Worm (Caenorhabditis elegans): ENCODE measurements around the gene Y57G11C.38.

Y57G11C.38 gene

ce11 chrIV:14836885-14837284 is 25.4 kb upstream of the Y57G11C.38 start, which contains the start of gene Y57G11C.22 (continued):
- no peak for TF ChIP-seq blmp-1 (tag; optimal IDR thresholded peaks at IDR 0.05)
- no peak for TF ChIP-seq unc-30 (tag; optimal IDR thresholded peaks at IDR 0.05)
- TF ChIP-seq egl-27 (tag; optimal IDR thresholded peaks at IDR 0.05): no peak
- TF ChIP-seq skn-1 (tag; optimal IDR thresholded peaks at IDR 0.05): no peak
- TF ChIP-seq dpl-1 (GFP tag; optimal IDR thresholded peaks at IDR 0.05): peak in 1 of 3 experiments; percentile 26
- TF ChIP-seq tbx-2 (tag; optimal IDR thresholded peaks at IDR 0.05): peak; percentile 39
- TF ChIP-seq unc-86 (tag; optimal IDR thresholded peaks at IDR 0.05): peak; percentile 63
- no peak for TF ChIP-seq lin-35 (GFP tag; optimal IDR thresholded peaks at IDR 0.05)
- TF ChIP-seq ztf-4 (tag; optimal IDR thresholded peaks at IDR 0.05): no peak
- TF ChIP-seq pag-3 (tag; optimal IDR thresholded peaks at IDR 0.05; ENCODE audit: borderline replicate concordance, insufficient read depth): no peak
- no peak for TF ChIP-seq elt-3 (tag; optimal IDR thresholded peaks at IDR 0.05)
- no peak for TF ChIP-seq vab-15 (tag; optimal IDR thresholded peaks at IDR 0.05)
- no peak for TF ChIP-seq lin-13 (GFP tag; optimal IDR thresholded peaks at IDR 0.05)
- TF ChIP-seq fkh-8 (tag; optimal IDR thresholded peaks at IDR 0.05): peak; percentile 39
- no peak for TF ChIP-seq irx-1 (tag; optimal IDR thresholded peaks at IDR 0.05)
- no peak for TF ChIP-seq C16A3.4 (tag; optimal IDR thresholded peaks at IDR 0.05)
- peak; percentile 62 for TF ChIP-seq snu-23 (GFP tag; optimal IDR thresholded peaks at IDR 0.05)
- peak; percentile 72 for TF ChIP-seq swsn-7 (tag; optimal IDR thresholded peaks at IDR 0.05)
- peak; percentile 36 for TF ChIP-seq xbp-1 (tag; optimal IDR thresholded peaks at IDR 0.05)
- TF ChIP-seq jun-1 (tag; optimal IDR thresholded peaks at IDR 0.05): no peak
- peak; percentile 16 to 66 (median 27) for TF ChIP-seq ceh-82 (tag; optimal IDR thresholded peaks at IDR 0.05)
- TF ChIP-seq nhr-71 (tag; optimal IDR thresholded peaks at IDR 0.05): peak; percentile 63
- peak; percentile 5 for TF ChIP-seq pax-3 (tag; optimal IDR thresholded peaks at IDR 0.05)
- no peak for TF ChIP-seq ceh-90 (tag; optimal IDR thresholded peaks at IDR 0.05)
- peak; percentile 67 for TF ChIP-seq nhr-47 (tag; optimal IDR thresholded peaks at IDR 0.05)
- no peak for TF ChIP-seq snpc-4 (tag; optimal IDR thresholded peaks at IDR 0.05)
- peak; percentile 16 to 43 for TF ChIP-seq lsy-2 (tag; optimal IDR thresholded peaks at IDR 0.05)
- no peak for TF ChIP-seq pqm-1 (tag; optimal IDR thresholded peaks at IDR 0.05)
- no peak for TF ChIP-seq egl-13 (tag; optimal IDR thresholded peaks at IDR 0.05)
- no peak for TF ChIP-seq nhr-90 (tag; optimal IDR thresholded peaks at IDR 0.05; ENCODE audit: poor library complexity)
- peak; percentile 79 for TF ChIP-seq dsc-1 (tag; optimal IDR thresholded peaks at IDR 0.05)
- peak; percentile 71 to 82 for TF ChIP-seq efl-1 (optimal IDR thresholded peaks at IDR 0.05)
- TF ChIP-seq efl-1 (GFP tag; optimal IDR thresholded peaks at IDR 0.05 in 1 of 2): peak in 1 of 2 experiments; percentile 64
- no peak for TF ChIP-seq F16B12.6 (tag; optimal IDR thresholded peaks at IDR 0.05)
- no peak for TF ChIP-seq alr-1 (tag; optimal IDR thresholded peaks at IDR 0.05; ENCODE audit: borderline replicate concordance)
- no peak for TF ChIP-seq lir-3 (tag; optimal IDR thresholded peaks at IDR 0.05; ENCODE audit: poor library complexity)

ce11 chrIV:14838095-14838494 is 24.2 kb upstream of the Y57G11C.38 start:
- no peak for TF ChIP-seq unc-98 (GFP tag; IDR thresholded peaks at IDR 0.05)
- peak; percentile 70 for TF ChIP-seq ztf-4 (tag; optimal IDR thresholded peaks at IDR 0.05)
- peak; percentile 87 for TF ChIP-seq nhr-19 (GFP tag; conservative IDR thresholded peaks at IDR 0.05)
- peak; percentile 74 for TF ChIP-seq lin-13 (GFP tag; optimal IDR thresholded peaks at IDR 0.05)
- peak; percentile 54 for TF ChIP-seq pag-3 (tag; optimal IDR thresholded peaks at IDR 0.05; ENCODE audit: borderline replicate concordance, insufficient read depth)
- no peak for TF ChIP-seq sptf-1 (tag; optimal IDR thresholded peaks at IDR 0.05)
- TF ChIP-seq mep-1 (tag; optimal IDR thresholded peaks at IDR 0.05): peak; percentile 85
- no peak for TF ChIP-seq nhr-12 (tag; optimal IDR thresholded peaks at IDR 0.05)
- TF ChIP-seq unc-30 (tag; optimal IDR thresholded peaks at IDR 0.05): no peak
- no peak for TF ChIP-seq aha-1 (tag; optimal IDR thresholded peaks at IDR 0.05)
- peak in 2 of 6 experiments; percentile 72 to 74 for TF ChIP-seq elt-3 (tag; optimal IDR thresholded peaks at IDR 0.05)
- TF ChIP-seq lin-15B (tag; optimal IDR thresholded peaks at IDR 0.05): peak; percentile 5
- peak; percentile 44 for TF ChIP-seq blmp-1 (tag; optimal IDR thresholded peaks at IDR 0.05)
- TF ChIP-seq unc-86 (tag; optimal IDR thresholded peaks at IDR 0.05): peak; percentile 58
- TF ChIP-seq nhr-84 (tag; optimal IDR thresholded peaks at IDR 0.05): no peak
- peak; percentile 27 for TF ChIP-seq sup-37 (GFP tag; optimal IDR thresholded peaks at IDR 0.05)
- TF ChIP-seq dsc-1 (tag; optimal IDR thresholded peaks at IDR 0.05): peak; percentile 93
- peak; percentile 49 for TF ChIP-seq fkh-8 (tag; optimal IDR thresholded peaks at IDR 0.05)
- TF ChIP-seq nhr-76 (tag; optimal IDR thresholded peaks at IDR 0.05): peak; percentile 59
- peak; percentile 72 to 87 for TF ChIP-seq lsy-2 (tag; optimal IDR thresholded peaks at IDR 0.05)
- no peak for TF ChIP-seq mef-2 (tag; optimal IDR thresholded peaks at IDR 0.05)
- TF ChIP-seq pax-3 (tag; optimal IDR thresholded peaks at IDR 0.05): no peak
- TF ChIP-seq nhr-85 (tag): peak; percentile 97
- TF ChIP-seq snu-23 (GFP tag; optimal IDR thresholded peaks at IDR 0.05): peak; percentile 96
- peak; percentile 78 for TF ChIP-seq mab-9 (GFP tag; IDR thresholded peaks at IDR 0.05)
- TF ChIP-seq nhr-47 (tag; optimal IDR thresholded peaks at IDR 0.05): peak; percentile 93
- TF ChIP-seq lir-3 (tag; optimal IDR thresholded peaks at IDR 0.05; ENCODE audit: poor library complexity): peak; percentile 64
- no peak for TF ChIP-seq efl-3 (GFP tag; optimal IDR thresholded peaks at IDR 0.05)
- TF ChIP-seq lin-14 (GFP tag; optimal IDR thresholded peaks at IDR 0.05): peak; percentile 92
